Fruit fly (Drosophila melanogaster) Kc167 (cell line): ENCODE results near the gene CG18048.

ENCODE experiments used
- h ChIP-seq: fragments of >200 bp; optimal IDR thresholded peaks from 3 replicates; lab custom pipeline; 2018; ENCODE audit warnings: missing external identifiers
- ttk ChIP-seq: sonication (Bioruptor generic); optimal IDR thresholded peaks from 2 replicates; lab custom pipeline; 2017; ENCODE audit warnings: missing external identifiers

DNA sequence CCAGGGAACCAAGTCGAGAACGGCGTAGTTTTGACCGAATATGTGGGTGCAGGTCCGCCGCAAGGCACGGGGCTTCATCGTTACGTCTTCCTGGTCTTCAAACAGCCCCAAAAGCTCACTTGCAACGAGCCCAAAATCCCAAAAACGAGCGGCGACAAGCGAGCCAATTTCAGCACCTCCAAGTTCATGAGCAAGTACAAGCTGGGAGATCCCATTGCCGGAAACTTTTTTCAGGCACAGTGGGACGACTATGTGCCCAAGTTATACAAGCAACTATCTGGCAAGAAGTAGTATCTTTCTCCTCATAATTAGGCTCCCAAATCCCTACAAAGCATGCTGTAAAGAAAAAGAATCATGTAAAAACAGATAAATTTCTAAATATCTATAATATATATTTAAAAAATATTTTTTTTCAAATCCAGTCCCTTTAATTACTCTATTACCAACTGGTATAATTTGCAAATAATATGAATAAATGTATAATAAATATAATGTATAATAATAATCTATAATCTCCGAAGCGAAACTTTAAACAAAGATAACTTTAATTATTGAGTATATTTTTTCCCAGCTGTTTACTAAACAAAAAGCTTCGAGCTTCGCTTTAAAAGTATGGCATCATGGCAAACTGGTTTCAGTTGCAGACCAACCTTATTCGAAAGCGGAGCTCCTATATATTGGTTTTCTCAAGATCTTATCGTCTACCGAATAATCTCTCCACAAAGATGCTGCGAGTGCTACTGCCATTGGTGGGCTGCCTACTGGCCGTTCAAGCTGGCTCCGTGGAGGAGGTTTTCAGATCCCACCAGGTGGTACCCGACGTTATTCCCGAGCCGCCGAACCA is 2.3 kb upstream of the CG18048 start, which contains the start of gene CG17919:
- TF ChIP-seq ttk (lab: Kevin White, UChicago) = no peak
- no peak for TF ChIP-seq h (lab: Kevin White, UChicago)
